Fruit fly (Drosophila melanogaster): ENCODE results near the gene mxt.
A peak's percentile ranks its signal among the peaks of the same experiment; 100 is the strongest.

DNA sequence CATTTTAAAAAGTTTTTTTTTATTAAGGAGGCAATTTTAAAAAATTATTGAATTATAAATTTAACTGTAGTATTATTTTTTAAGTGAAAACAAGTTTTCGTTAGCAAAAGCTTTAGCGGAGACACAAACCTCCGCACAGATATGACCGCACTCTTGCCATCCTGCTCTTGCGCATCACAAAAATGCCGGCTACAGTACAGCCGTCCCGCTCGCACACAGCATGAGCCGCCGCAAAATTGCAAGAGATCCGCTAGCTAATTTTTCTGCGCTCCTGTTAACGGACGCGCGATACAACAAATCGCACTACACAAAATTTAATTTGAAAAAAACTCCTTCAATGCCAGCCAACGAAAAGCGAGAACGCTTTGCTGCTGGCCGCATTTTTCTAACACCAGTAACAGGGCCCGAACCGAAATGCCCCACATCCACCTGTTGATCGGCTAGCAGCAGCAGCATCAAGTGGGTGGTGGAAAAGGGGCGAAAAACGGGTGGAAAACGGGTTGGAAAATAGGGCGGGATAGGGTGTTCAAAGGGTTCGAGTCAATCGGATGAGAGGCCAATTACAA, 37.0 kb downstream of the mxt start:
- TF ChIP-seq pan (optimal IDR thresholded peaks at IDR 0.05) (no peak), EcR (GFP tag; optimal IDR thresholded peaks at IDR 0.05) (no peak), psq (optimal IDR thresholded peaks at IDR 0.05) (no peak), CG8478 (optimal IDR thresholded peaks at IDR 0.05) (peak; percentile 79), usp (GFP tag; optimal IDR thresholded peaks at IDR 0.05) (no peak), Dll (optimal IDR thresholded peaks at IDR 0.05) (no peak)

All from whole organism.